Fruit fly (Drosophila melanogaster) whole organism, embryonic: ENCODE measurements around the gene CG31365.
A peak's percentile ranks its signal among the peaks of the same experiment; 100 is the strongest.

Experiments
- Adf1 ChIP-seq: fragments of 200-800 bp; sonication (Bioruptor generic); IDR thresholded peaks from 2 replicates; pipeline ENCODE4 v1.3.6; 2022; ENCODE audit warnings: missing biosample characterization, missing genetic modification characterization
- Bgb ChIP-seq: fragments of 200-800 bp; sonication (Bioruptor generic); IDR thresholded peaks from 2 replicates; pipeline ENCODE4 v1.3.6; 2022; ENCODE audit warnings: missing biosample characterization, missing genetic modification characterization; ENCODE audit not compliant: partially characterized antibody
- CG10267 ChIP-seq: fragments of 200-800 bp; sonication (Bioruptor generic); optimal IDR thresholded peaks from 2 replicates; lab custom pipeline; 2018; ENCODE audit warnings: missing biosample characterization, mild to moderate bottlenecking, missing genetic modification characterization, moderate library complexity
- CG10431 ChIP-seq: fragments of 200-800 bp; sonication (Bioruptor generic); optimal IDR thresholded peaks from 3 replicates; lab custom pipeline; 2018; ENCODE audit warnings: missing biosample characterization, mild to moderate bottlenecking, missing genetic modification characterization
- CG12391 ChIP-seq: fragments of 200-800 bp; sonication (Bioruptor generic); optimal IDR thresholded peaks from 3 replicates; lab custom pipeline; 2018; ENCODE audit warnings: missing biosample characterization, mild to moderate bottlenecking, missing genetic modification characterization, moderate library complexity
- CG12659 ChIP-seq: fragments of 200-800 bp; sonication (Bioruptor generic); optimal IDR thresholded peaks from 3 replicates; lab custom pipeline; 2017; ENCODE audit warnings: mild to moderate bottlenecking, missing biosample characterization, missing genetic modification reagents, missing genetic modification characterization
- CG14860 ChIP-seq: fragments of 200-800 bp; sonication (Bioruptor generic); IDR thresholded peaks from 3 replicates; pipeline ENCODE4 v1.3.6; 2022; ENCODE audit warnings: missing biosample characterization, missing genetic modification characterization; ENCODE audit not compliant: partially characterized antibody
- CG18619 ChIP-seq: fragments of 200-800 bp; sonication (Bioruptor generic); optimal IDR thresholded peaks from 3 replicates; lab custom pipeline; 2017; ENCODE audit warnings: missing biosample characterization, mild to moderate bottlenecking, missing genetic modification characterization
- CG2129 ChIP-seq: fragments of 200-800 bp; sonication (Bioruptor generic); IDR thresholded peaks from 2 replicates; pipeline ENCODE4 v1.3.6; 2022; ENCODE audit warnings: missing biosample characterization, missing genetic modification characterization; ENCODE audit not compliant: partially characterized antibody
- CG2712 ChIP-seq: fragments of 200-800 bp; optimal IDR thresholded peaks from 3 replicates; lab custom pipeline; 2019; ENCODE audit warnings: missing biosample characterization, mild to moderate bottlenecking, missing genetic modification characterization, moderate library complexity
- CG3163 ChIP-seq: fragments of 200-800 bp; sonication (Bioruptor generic); optimal IDR thresholded peaks from 3 replicates; lab custom pipeline; 2016; ENCODE audit warnings: missing biosample characterization, missing genetic modification characterization
- CG34422 ChIP-seq: fragments of 200-800 bp; sonication (Bioruptor generic); IDR thresholded peaks from 3 replicates; pipeline ENCODE4 v1.3.6; 2022; ENCODE audit warnings: missing biosample characterization, missing genetic modification characterization
- CG43689 ChIP-seq: fragments of 200-800 bp; sonication (Bioruptor generic); IDR thresholded peaks from 2 replicates; pipeline ENCODE4 v1.3.6; 2022; ENCODE audit warnings: missing biosample characterization, missing genetic modification characterization
- CG4617 ChIP-seq: fragments of 200-800 bp; sonication (Bioruptor generic); optimal IDR thresholded peaks from 3 replicates; lab custom pipeline; 2016; ENCODE audit warnings: missing biosample characterization, missing genetic modification characterization, borderline replicate concordance
- CG4730 ChIP-seq: fragments of 200-800 bp; sonication (Bioruptor generic); IDR thresholded peaks from 2 replicates; pipeline ENCODE4 v1.3.6; 2022; ENCODE audit warnings: missing biosample characterization, missing genetic modification characterization
- CG7963 ChIP-seq: fragments of 200-800 bp; sonication (Bioruptor generic); IDR thresholded peaks from 3 replicates; pipeline ENCODE4 v1.3.6; 2022; ENCODE audit warnings: missing biosample characterization, missing genetic modification characterization; ENCODE audit not compliant: partially characterized antibody
- Ets97D ChIP-seq: fragments of 200-800 bp; sonication (Bioruptor generic); optimal IDR thresholded peaks from 3 replicates; lab custom pipeline; 2016; ENCODE audit warnings: missing biosample characterization, missing genetic modification characterization
- Gug ChIP-seq: fragments of 200-800 bp; sonication (Bioruptor generic); IDR thresholded peaks from 4 replicates; pipeline ENCODE4 v1.3.6; 2022; ENCODE audit warnings: missing biosample characterization, missing genetic modification characterization
- HHEX ChIP-seq: fragments of 200-800 bp; sonication (Bioruptor generic); optimal IDR thresholded peaks from 3 replicates; lab custom pipeline; 2017; ENCODE audit warnings: missing biosample characterization, mild to moderate bottlenecking, missing genetic modification characterization, missing genetic modification reagents
- HLH3B ChIP-seq: fragments of 200-800 bp; sonication (Bioruptor generic); IDR thresholded peaks from 2 replicates; pipeline ENCODE4 v1.3.6; 2022; ENCODE audit warnings: missing biosample characterization, missing genetic modification characterization
- HLH4C ChIP-seq: fragments of 200-800 bp; sonication (Bioruptor generic); IDR thresholded peaks from 3 replicates; pipeline ENCODE4 v1.3.6; 2022; ENCODE audit warnings: missing biosample characterization, missing genetic modification characterization; ENCODE audit not compliant: partially characterized antibody
- Hand ChIP-seq: fragments of 200-800 bp; sonication (Bioruptor generic); optimal IDR thresholded peaks from 2 replicates; lab custom pipeline; 2017; ENCODE audit warnings: mild to moderate bottlenecking, missing biosample characterization, missing genetic modification reagents, missing genetic modification characterization
- Hr78 ChIP-seq, 2 experiments: fragments of 200-800 bp in 1 of 2; fragments of >200 bp in 1 of 2; sonication (Bioruptor generic) in 1 of 2; optimal IDR thresholded peaks; 2 replicates each; lab custom pipeline; 2017 to 2019; ENCODE audit warnings: missing biosample characterization in 2 of 2, missing genetic modification characterization in 2 of 2, mild to moderate bottlenecking in 1 of 2, moderate library complexity in 1 of 2
- Hsf ChIP-seq: fragments of 200-800 bp; sonication (Bioruptor generic); optimal IDR thresholded peaks from 3 replicates; lab custom pipeline; 2016; ENCODE audit warnings: missing biosample characterization, missing genetic modification characterization
- Lim3 ChIP-seq: fragments of 200-800 bp; sonication (Bioruptor generic); IDR thresholded peaks from 2 replicates; pipeline ENCODE4 v1.3.6; 2022; ENCODE audit warnings: missing biosample characterization, missing genetic modification characterization
- Max ChIP-seq: fragments of 200-800 bp; sonication (Bioruptor generic); optimal IDR thresholded peaks from 2 replicates; lab custom pipeline; 2016; ENCODE audit warnings: missing biosample characterization, mild to moderate bottlenecking, missing genetic modification characterization
- Meics ChIP-seq: fragments of 200-800 bp; sonication (Bioruptor generic); optimal IDR thresholded peaks from 2 replicates; lab custom pipeline; 2017; ENCODE audit warnings: missing biosample characterization, mild to moderate bottlenecking, missing genetic modification characterization
- Mes4 ChIP-seq: fragments of 200-800 bp; sonication (Bioruptor generic); optimal IDR thresholded peaks from 2 replicates; lab custom pipeline; 2016; ENCODE audit warnings: missing biosample characterization, missing genetic modification characterization
- Mrtf ChIP-seq: fragments of 200-800 bp; sonication (Bioruptor generic); IDR thresholded peaks from 3 replicates; pipeline ENCODE4 v1.3.6; 2022; ENCODE audit warnings: missing biosample characterization, missing genetic modification characterization
- Nf-YC ChIP-seq: fragments of 200-800 bp; optimal IDR thresholded peaks from 3 replicates; lab custom pipeline; 2019; ENCODE audit warnings: missing biosample characterization, mild to moderate bottlenecking, missing genetic modification characterization, moderate library complexity
- Scr ChIP-seq: fragments of 200-800 bp; sonication (Bioruptor generic); IDR thresholded peaks from 2 replicates; pipeline ENCODE4 v1.3.6; 2022; ENCODE audit warnings: missing biosample characterization, missing genetic modification characterization; ENCODE audit not compliant: partially characterized antibody
- abd-A ChIP-seq: fragments of 200-800 bp; sonication (Bioruptor generic); optimal IDR thresholded peaks from 3 replicates; lab custom pipeline; 2019; ENCODE audit warnings: missing biosample characterization, mild to moderate bottlenecking, missing genetic modification characterization, moderate library complexity
- chinmo ChIP-seq: fragments of 200-800 bp; sonication (Bioruptor generic); IDR thresholded peaks from 4 replicates; pipeline ENCODE4 v1.3.6; 2022; ENCODE audit warnings: missing biosample characterization, missing genetic modification characterization; ENCODE audit not compliant: partially characterized antibody
- crp ChIP-seq, 2 experiments: fragments of 200-800 bp; sonication (Bioruptor generic); optimal IDR thresholded peaks; 2 replicates in 1 of 2; 3 replicates in 1 of 2; lab custom pipeline; 2017; ENCODE audit warnings: missing biosample characterization in 2 of 2, missing genetic modification characterization in 2 of 2, mild to moderate bottlenecking in 1 of 2, moderate library complexity in 1 of 2
- fu2 ChIP-seq: fragments of 200-800 bp; sonication (Bioruptor generic); optimal IDR thresholded peaks from 2 replicates; lab custom pipeline; 2016; ENCODE audit warnings: missing biosample characterization, missing genetic modification characterization
- gcm ChIP-seq: fragments of 200-800 bp; sonication (Bioruptor generic); optimal IDR thresholded peaks from 2 replicates; lab custom pipeline; 2019; ENCODE audit warnings: missing biosample characterization, mild to moderate bottlenecking, missing genetic modification characterization, moderate library complexity
- gsb ChIP-seq: fragments of 200-800 bp; sonication (Bioruptor generic); IDR thresholded peaks from 2 replicates; pipeline ENCODE4 v1.3.6; 2022; ENCODE audit warnings: missing biosample characterization, missing genetic modification characterization
- lab ChIP-seq: fragments of 200-800 bp; sonication (Bioruptor generic); optimal IDR thresholded peaks from 3 replicates; lab custom pipeline; 2017; ENCODE audit warnings: missing biosample characterization, missing genetic modification characterization, mild to moderate bottlenecking, moderate library complexity, missing genetic modification reagents
- phol ChIP-seq: fragments of 200-800 bp; sonication (Bioruptor generic); optimal IDR thresholded peaks from 3 replicates; lab custom pipeline; 2018; ENCODE audit warnings: missing biosample characterization, mild to moderate bottlenecking, missing genetic modification characterization, moderate library complexity
- pnt ChIP-seq: fragments of 200-800 bp; sonication (Bioruptor generic); optimal IDR thresholded peaks from 3 replicates; lab custom pipeline; 2016; ENCODE audit warnings: missing biosample characterization, missing genetic modification characterization
- row ChIP-seq: fragments of 200-800 bp; sonication (Bioruptor generic); IDR thresholded peaks from 3 replicates; pipeline ENCODE4 v1.3.6; 2022; ENCODE audit warnings: missing biosample characterization, missing genetic modification characterization
- seq ChIP-seq: fragments of 200-800 bp; sonication (Bioruptor generic); IDR thresholded peaks from 2 replicates; pipeline ENCODE4 v1.3.6; 2022; ENCODE audit warnings: missing biosample characterization, missing genetic modification characterization
- slbo ChIP-seq: fragments of 200-800 bp; sonication (Bioruptor generic); IDR thresholded peaks from 2 replicates; pipeline ENCODE4 v1.3.6; 2022; ENCODE audit warnings: missing biosample characterization, missing genetic modification characterization
- sug ChIP-seq: fragments of 200-800 bp; optimal IDR thresholded peaks from 2 replicates; lab custom pipeline; 2019; ENCODE audit warnings: missing biosample characterization, mild to moderate bottlenecking, missing genetic modification characterization, moderate library complexity
- unc-4 ChIP-seq: fragments of 200-800 bp; sonication (Bioruptor generic); IDR thresholded peaks from 2 replicates; pipeline ENCODE4 v1.3.6; 2022; ENCODE audit warnings: missing biosample characterization, missing genetic modification characterization; ENCODE audit not compliant: partially characterized antibody
- unpg ChIP-seq: fragments of 200-800 bp; sonication (Bioruptor generic); optimal IDR thresholded peaks from 3 replicates; lab custom pipeline; 2018; ENCODE audit warnings: missing biosample characterization, mild to moderate bottlenecking, missing genetic modification characterization, moderate library complexity
- vfl ChIP-seq: fragments of 200-800 bp; sonication (Bioruptor generic); optimal IDR thresholded peaks from 2 replicates; lab custom pipeline; 2016; ENCODE audit warnings: missing biosample characterization, missing genetic modification characterization
- wdn ChIP-seq: fragments of 200-800 bp; sonication (Bioruptor generic); IDR thresholded peaks from 2 replicates; pipeline ENCODE4 v1.3.6; 2022; ENCODE audit warnings: missing biosample characterization, missing genetic modification characterization
- zfh1 ChIP-seq: fragments of 200-800 bp; sonication (Bioruptor generic); IDR thresholded peaks from 3 replicates; pipeline ENCODE4 v1.3.6; 2022; ENCODE audit warnings: missing biosample characterization, missing genetic modification characterization

Gene CG31365

dm6 chr3R:23157664-23158151 lies 31.5 kb upstream of the CG31365 start, which contains the start of gene unk (continued):
- TF ChIP-seq CG2129 (peak; percentile 94), chinmo (GFP tag; lab: Robert Waterston, UW) (peak; percentile 93), pnt (GFP tag; lab: Kevin White, UChicago) (no peak), Mrtf (GFP tag; lab: Robert Waterston, UW) (no peak), CG34422 (GFP tag; lab: Robert Waterston, UW) (peak; percentile 37; the same call in 2 of the 3 replicates), CG4617 (peak; percentile 27), seq (no peak), row (GFP tag; lab: Robert Waterston, UW) (peak; percentile 57; the same call in 2 of the 3 replicates), wdn (GFP tag; lab: Robert Waterston, UW) (no peak), gsb (GFP tag; lab: Robert Waterston, UW) (0 out of 2 replicates have a peak, but pooled peaks have one; percentile 17), CG12391 (tag; lab: Kevin White, UChicago) (peak; percentile 23), abd-A (no peak), slbo (GFP tag; lab: Robert Waterston, UW) (peak; percentile 72), Hsf (peak; percentile 0), Lim3 (GFP tag; lab: Robert Waterston, UW) (no peak), zfh1 (GFP tag; lab: Robert Waterston, UW) (0 out of 3 replicates have a peak, but pooled peaks have one; percentile 11), crp (GFP tag; optimal IDR thresholded peaks at IDR 0.05; lab: Kevin White, UChicago) (peak in 1 of 2 experiments; percentile 16), Adf1 (0 out of 2 replicates have a peak, but pooled peaks have one; percentile 6), phol (tag; lab: Kevin White, UChicago) (peak; percentile 98), unpg (GFP tag; lab: Kevin White, UChicago) (no peak), CG43689 (GFP tag; lab: Robert Waterston, UW) (no peak), vfl (GFP tag; lab: Kevin White, UChicago) (no peak), lab (no peak), sug (peak; percentile 66), Hand (GFP tag; lab: Kevin White, UChicago) (no peak), Scr (peak; percentile 97), CG7963 (GFP tag; lab: Robert Waterston, UW) (peak; percentile 97), HHEX (GFP tag; lab: Kevin White, UChicago) (no peak), Bgb (GFP tag; lab: Robert Waterston, UW) (peak; percentile 99), CG2712 (tag; lab: Kevin White, UChicago) (peak; percentile 62), CG18619 (GFP tag; lab: Kevin White, UChicago) (no peak), CG10431 (GFP tag; lab: Kevin White, UChicago) (no peak), HLH3B (GFP tag; lab: Robert Waterston, UW) (no peak), Hr78 (GFP tag; optimal IDR thresholded peaks at IDR 0.05; lab: Kevin White, UChicago) (no peak), CG10267 (tag; lab: Kevin White, UChicago) (peak; percentile 29), HLH4C (GFP tag; lab: Robert Waterston, UW) (peak; percentile 94), CG12659 (GFP tag; lab: Kevin White, UChicago) (peak; percentile 16), Max (GFP tag; lab: Kevin White, UChicago) (no peak), gcm (no peak), fu2 (peak; percentile 9), unc-4 (peak; percentile 98), CG3163 (GFP tag; lab: Kevin White, UChicago) (peak; percentile 53), Gug (GFP tag; lab: Robert Waterston, UW) (peak; percentile 50; the same call in 1 of the 4 replicates), Meics (GFP tag; lab: Kevin White, UChicago) (no peak), CG14860 (peak; percentile 94), CG4730 (no peak), Mes4 (GFP tag; lab: Kevin White, UChicago) (no peak), Ets97D (peak; percentile 64), Nf-YC (peak; percentile 34)
